Fruit fly (Drosophila melanogaster) whole organism, embryonic: ENCODE measurements around the gene CG44001.
A peak's percentile ranks its signal among the peaks of the same experiment; 100 is the strongest.

ENCODE experiments used
- Adf1 ChIP-seq: fragments of 200-800 bp; sonication (Bioruptor generic); IDR thresholded peaks from 2 replicates; pipeline ENCODE4 v1.3.6; 2022; ENCODE audit warnings: missing biosample characterization, missing genetic modification characterization
- Antp ChIP-seq: fragments of 200-800 bp; sonication (Bioruptor generic); optimal IDR thresholded peaks from 3 replicates; lab custom pipeline; 2016; ENCODE audit warnings: missing biosample characterization, missing genetic modification characterization
- B-H2 ChIP-seq: fragments of 200-800 bp; sonication (Bioruptor generic); optimal IDR thresholded peaks from 2 replicates; lab custom pipeline; 2018; ENCODE audit warnings: missing biosample characterization, mild to moderate bottlenecking, missing genetic modification characterization
- BEAF-32 ChIP-seq: fragments of 200-800 bp; sonication (Bioruptor generic); optimal IDR thresholded peaks from 3 replicates; lab custom pipeline; 2017; ENCODE audit warnings: missing biosample characterization, missing genetic modification characterization, mild to moderate bottlenecking, moderate library complexity, missing genetic modification reagents
- CG10366 ChIP-seq: fragments of 200-800 bp; sonication (Bioruptor generic); IDR thresholded peaks from 2 replicates; pipeline ENCODE4 v1.3.6; 2022; ENCODE audit warnings: missing biosample characterization, missing genetic modification characterization
- CG10654 ChIP-seq: fragments of 200-800 bp; sonication (Bioruptor generic); optimal IDR thresholded peaks from 2 replicates; lab custom pipeline; 2016; ENCODE audit warnings: missing biosample characterization, missing genetic modification characterization
- CG11723 ChIP-seq: fragments of 200-800 bp; sonication (Bioruptor generic); optimal IDR thresholded peaks from 2 replicates; lab custom pipeline; 2017; ENCODE audit warnings: missing biosample characterization, mild to moderate bottlenecking, missing genetic modification characterization
- CG12391 ChIP-seq: fragments of 200-800 bp; sonication (Bioruptor generic); optimal IDR thresholded peaks from 3 replicates; lab custom pipeline; 2018; ENCODE audit warnings: missing biosample characterization, mild to moderate bottlenecking, missing genetic modification characterization, moderate library complexity
- CG13775 ChIP-seq: fragments of 200-800 bp; sonication (Bioruptor generic); optimal IDR thresholded peaks from 3 replicates; lab custom pipeline; 2017; ENCODE audit warnings: missing biosample characterization, mild to moderate bottlenecking, missing genetic modification characterization
- CG14667 ChIP-seq: fragments of 200-800 bp; sonication (Bioruptor generic); IDR thresholded peaks from 2 replicates; pipeline ENCODE4 v1.3.6; 2022; ENCODE audit warnings: missing biosample characterization, missing genetic modification characterization
- CG17359 ChIP-seq: fragments of 200-800 bp; sonication (Bioruptor generic); optimal IDR thresholded peaks from 3 replicates; lab custom pipeline; 2018; ENCODE audit warnings: missing biosample characterization, mild to moderate bottlenecking, missing genetic modification characterization, moderate library complexity
- CG17385 ChIP-seq: fragments of 200-800 bp; sonication (Bioruptor generic); optimal IDR thresholded peaks from 3 replicates; lab custom pipeline; 2018; ENCODE audit warnings: missing biosample characterization, mild to moderate bottlenecking, missing genetic modification characterization
- CG31441 ChIP-seq: fragments of 200-800 bp; sonication (Bioruptor generic); IDR thresholded peaks from 2 replicates; pipeline ENCODE4 v1.3.6; 2022; ENCODE audit warnings: missing biosample characterization, missing genetic modification characterization
- CG33557 ChIP-seq: fragments of 200-800 bp; sonication (Bioruptor generic); optimal IDR thresholded peaks from 2 replicates; lab custom pipeline; 2019; ENCODE audit warnings: missing biosample characterization, mild to moderate bottlenecking, missing genetic modification characterization, moderate library complexity
- CG3838 ChIP-seq: fragments of 200-800 bp; sonication (Bioruptor generic); optimal IDR thresholded peaks from 3 replicates; lab custom pipeline; 2016; ENCODE audit warnings: missing biosample characterization, missing genetic modification characterization
- CG4820 ChIP-seq: fragments of 200-800 bp; sonication (Bioruptor generic); optimal IDR thresholded peaks from 3 replicates; lab custom pipeline; 2016; ENCODE audit warnings: missing biosample characterization, missing genetic modification characterization
- CG6254 ChIP-seq: fragments of 200-800 bp; sonication (Bioruptor generic); optimal IDR thresholded peaks from 3 replicates; lab custom pipeline; 2017; ENCODE audit warnings: mild to moderate bottlenecking, missing biosample characterization, missing genetic modification reagents, missing genetic modification characterization
- CG6813 ChIP-seq: fragments of 200-800 bp; sonication (Bioruptor generic); optimal IDR thresholded peaks from 2 replicates; lab custom pipeline; 2017; ENCODE audit warnings: missing biosample characterization, missing genetic modification characterization, mild to moderate bottlenecking, moderate library complexity, missing genetic modification reagents
- CG9215 ChIP-seq: fragments of 200-800 bp; sonication (Bioruptor generic); IDR thresholded peaks from 2 replicates; pipeline ENCODE4 v1.3.6; 2022; ENCODE audit warnings: missing biosample characterization, missing genetic modification characterization
- CG9932 ChIP-seq: fragments of 200-800 bp; sonication (Bioruptor generic); IDR thresholded peaks from 2 replicates; pipeline ENCODE4 v1.3.6; 2022; ENCODE audit warnings: missing biosample characterization, missing genetic modification characterization
- CHES-1-like ChIP-seq: fragments of 200-800 bp; sonication (Bioruptor generic); optimal IDR thresholded peaks from 2 replicates; lab custom pipeline; 2016; ENCODE audit warnings: missing biosample characterization, missing genetic modification characterization
- Doc3 ChIP-seq: fragments of 200-800 bp; sonication (Bioruptor generic); IDR thresholded peaks from 3 replicates; pipeline ENCODE4 v1.3.6; 2022; ENCODE audit warnings: missing biosample characterization, missing genetic modification characterization; ENCODE audit not compliant: partially characterized antibody
- Gug ChIP-seq: fragments of 200-800 bp; sonication (Bioruptor generic); IDR thresholded peaks from 4 replicates; pipeline ENCODE4 v1.3.6; 2022; ENCODE audit warnings: missing biosample characterization, missing genetic modification characterization
- HmgD ChIP-seq: fragments of 200-800 bp; sonication (Bioruptor generic); optimal IDR thresholded peaks from 3 replicates; lab custom pipeline; 2016; ENCODE audit warnings: missing biosample characterization, missing genetic modification characterization
- Hr51 ChIP-seq, 2 experiments: fragments of 200-800 bp; sonication (Bioruptor generic); optimal IDR thresholded peaks; 2 replicates in 1 of 2; 3 replicates in 1 of 2; lab custom pipeline; 2016 to 2018; ENCODE audit warnings: missing biosample characterization in 2 of 2, missing genetic modification characterization in 2 of 2, mild to moderate bottlenecking in 1 of 2, moderate library complexity in 1 of 2
- Hr78 ChIP-seq, 2 experiments: fragments of 200-800 bp in 1 of 2; fragments of >200 bp in 1 of 2; sonication (Bioruptor generic) in 1 of 2; optimal IDR thresholded peaks; 2 replicates each; lab custom pipeline; 2017 to 2019; ENCODE audit warnings: missing biosample characterization in 2 of 2, missing genetic modification characterization in 2 of 2, mild to moderate bottlenecking in 1 of 2, moderate library complexity in 1 of 2
- Med ChIP-seq: fragments of 200-800 bp; sonication (Bioruptor generic); peaks from one replicate; lab custom pipeline; 2016; ENCODE audit warnings: missing biosample characterization, missing genetic modification characterization, mild to moderate bottlenecking, inconsistent platforms, moderate library complexity
- Oli ChIP-seq: fragments of 200-800 bp; sonication (Bioruptor generic); optimal IDR thresholded peaks from 2 replicates; lab custom pipeline; 2018; ENCODE audit warnings: missing biosample characterization, mild to moderate bottlenecking, missing genetic modification characterization, moderate library complexity
- ab ChIP-seq: fragments of 200-800 bp; sonication (Bioruptor generic); optimal IDR thresholded peaks from 2 replicates; lab custom pipeline; 2016; ENCODE audit warnings: missing biosample characterization, missing genetic modification characterization
- chinmo ChIP-seq: fragments of 200-800 bp; sonication (Bioruptor generic); IDR thresholded peaks from 4 replicates; pipeline ENCODE4 v1.3.6; 2022; ENCODE audit warnings: missing biosample characterization, missing genetic modification characterization; ENCODE audit not compliant: partially characterized antibody
- crol ChIP-seq: fragments of 200-800 bp; sonication (Bioruptor generic); IDR thresholded peaks from 2 replicates; pipeline ENCODE4 v1.3.6; 2022; ENCODE audit warnings: missing biosample characterization, missing genetic modification characterization
- dimm ChIP-seq: fragments of 200-800 bp; sonication (Bioruptor generic); IDR thresholded peaks from 2 replicates; pipeline ENCODE4 v1.3.6; 2022; ENCODE audit warnings: missing biosample characterization, missing genetic modification characterization
- gce ChIP-seq: fragments of 200-800 bp; sonication (Bioruptor generic); IDR thresholded peaks from 3 replicates; pipeline ENCODE4 v1.3.6; 2022; ENCODE audit warnings: missing biosample characterization, missing genetic modification characterization
- gt ChIP-seq: fragments of 200-800 bp; sonication (Bioruptor generic); IDR thresholded peaks from 2 replicates; pipeline ENCODE4 v1.3.6; 2022; ENCODE audit warnings: missing biosample characterization, missing genetic modification characterization
- hb ChIP-seq: fragments of 200-800 bp; sonication (Bioruptor generic); IDR thresholded peaks from 3 replicates; pipeline ENCODE4 v1.3.6; 2022; ENCODE audit warnings: missing biosample characterization, missing genetic modification characterization; ENCODE audit not compliant: partially characterized antibody
- ind ChIP-seq: fragments of 200-800 bp; sonication (Bioruptor generic); optimal IDR thresholded peaks from 3 replicates; lab custom pipeline; 2016; ENCODE audit warnings: missing biosample characterization, missing genetic modification characterization
- insv ChIP-seq, 2 experiments: fragments of 200-800 bp; sonication (Bioruptor generic); optimal IDR thresholded peaks; 3 replicates each; lab custom pipeline; 2016 to 2018; ENCODE audit warnings: missing biosample characterization in 2 of 2, missing genetic modification characterization in 2 of 2
- lab ChIP-seq: fragments of 200-800 bp; sonication (Bioruptor generic); optimal IDR thresholded peaks from 3 replicates; lab custom pipeline; 2017; ENCODE audit warnings: missing biosample characterization, missing genetic modification characterization, mild to moderate bottlenecking, moderate library complexity, missing genetic modification reagents
- lmd ChIP-seq: fragments of 200-800 bp; sonication (Bioruptor generic); IDR thresholded peaks from 2 replicates; pipeline ENCODE4 v1.3.6; 2022; ENCODE audit warnings: missing biosample characterization, missing genetic modification characterization
- mam ChIP-seq: fragments of 200-800 bp; sonication (Bioruptor generic); optimal IDR thresholded peaks from 3 replicates; lab custom pipeline; 2016; ENCODE audit warnings: missing biosample characterization, missing genetic modification characterization
- p53 ChIP-seq: fragments of 200-800 bp; sonication (Bioruptor generic); optimal IDR thresholded peaks from 2 replicates; lab custom pipeline; 2016; ENCODE audit warnings: missing biosample characterization, missing genetic modification characterization
- phol ChIP-seq: fragments of 200-800 bp; sonication (Bioruptor generic); optimal IDR thresholded peaks from 3 replicates; lab custom pipeline; 2018; ENCODE audit warnings: missing biosample characterization, mild to moderate bottlenecking, missing genetic modification characterization, moderate library complexity
- ranshi ChIP-seq: fragments of 200-800 bp; sonication (Bioruptor generic); IDR thresholded peaks from 2 replicates; pipeline ENCODE4 v1.3.6; 2022; ENCODE audit warnings: missing biosample characterization, missing genetic modification characterization
- rib ChIP-seq: fragments of 200-800 bp; sonication (Bioruptor generic); IDR thresholded peaks from 2 replicates; pipeline ENCODE4 v1.3.6; 2022; ENCODE audit warnings: missing biosample characterization, missing genetic modification characterization
- ro ChIP-seq: fragments of 200-800 bp; sonication (Bioruptor generic); IDR thresholded peaks from 2 replicates; pipeline ENCODE4 v1.3.6; 2022; ENCODE audit warnings: missing biosample characterization, missing genetic modification characterization
- sna ChIP-seq: fragments of 200-800 bp; sonication (Bioruptor generic); IDR thresholded peaks from 2 replicates; pipeline ENCODE4 v1.3.6; 2022; ENCODE audit warnings: missing biosample characterization, missing genetic modification characterization; ENCODE audit not compliant: partially characterized antibody
- sob ChIP-seq: fragments of 200-800 bp; sonication (Bioruptor generic); IDR thresholded peaks from 2 replicates; pipeline ENCODE4 v1.3.6; 2022; ENCODE audit warnings: missing biosample characterization, missing genetic modification characterization
- ssp ChIP-seq: fragments of 200-800 bp; sonication (Bioruptor generic); IDR thresholded peaks from 2 replicates; pipeline ENCODE4 v1.3.6; 2022; ENCODE audit warnings: missing biosample characterization, missing genetic modification characterization
- trh ChIP-seq: fragments of 200-800 bp; sonication (Bioruptor generic); optimal IDR thresholded peaks from 2 replicates; lab custom pipeline; 2016; ENCODE audit warnings: missing biosample characterization, missing genetic modification characterization
- yki ChIP-seq: fragments of >200 bp; optimal IDR thresholded peaks from 3 replicates; lab custom pipeline; 2018

The CG44001 gene

dm6 chr2L:5010784-5011260, 32.2 kb upstream of the CG44001 start, which contains the start of the genes CG31917, Tfb5 and SelT:
Gene CG31917, minus strand, starts transcription at chr2L:5010834.
Gene Tfb5, minus strand, starts transcription at chr2L:5010834.
Gene SelT, plus strand, starts transcription at chr2L:5010922.
- peak; percentile 47 for TF ChIP-seq ind (GFP tag; lab: Kevin White, UChicago)
- no peak for TF ChIP-seq trh (GFP tag; lab: Kevin White, UChicago)
- peak; percentile 24 for TF ChIP-seq CG4820 (GFP tag; lab: Kevin White, UChicago)
- TF ChIP-seq CG6813 (GFP tag; lab: Kevin White, UChicago) = no peak
- TF ChIP-seq HmgD (GFP tag; lab: Kevin White, UChicago) = peak; percentile 62
- no peak for TF ChIP-seq chinmo
- peak; percentile 92 for TF ChIP-seq Med (GFP tag; lab: Kevin White, UChicago)
- TF ChIP-seq CG6254 (GFP tag; lab: Kevin White, UChicago) = no peak
- 0 out of 2 replicates have a peak, but pooled peaks have one; percentile 31 for TF ChIP-seq Adf1
- peak; percentile 83 for TF ChIP-seq Doc3 (GFP tag; lab: Robert Waterston, UW)
- peak; percentile 57 to 65 for TF ChIP-seq Hr51 (GFP tag; optimal IDR thresholded peaks at IDR 0.05; lab: Kevin White, UChicago)
- no peak for TF ChIP-seq gt (GFP tag; lab: Robert Waterston, UW)
- no peak for TF ChIP-seq gce (GFP tag; lab: Robert Waterston, UW)
- TF ChIP-seq CG12391 = peak; percentile 82
- TF ChIP-seq CG31441 (GFP tag; lab: Robert Waterston, UW) = no peak
- TF ChIP-seq Antp = peak; percentile 55
- TF ChIP-seq CG3838 (GFP tag; lab: Kevin White, UChicago) = peak; percentile 38
- TF ChIP-seq CG11723 (GFP tag; lab: Kevin White, UChicago) = no peak
- TF ChIP-seq CG10654 (GFP tag; lab: Kevin White, UChicago) = no peak
- TF ChIP-seq ranshi = no peak
- 0 out of 2 replicates have a peak, but pooled peaks have one; percentile 12 for TF ChIP-seq CG14667 (GFP tag; lab: Robert Waterston, UW)
- peak; percentile 52 for TF ChIP-seq yki (lab: Kevin White, UChicago)
- no peak for TF ChIP-seq ro (GFP tag; lab: Robert Waterston, UW)
- peak; percentile 70 for TF ChIP-seq CG13775
- TF ChIP-seq CG9215 (GFP tag; lab: Robert Waterston, UW) = peak; percentile 18; the same call in 1 of the 2 replicates
- TF ChIP-seq CG10366 = peak; percentile 35; the same call in 1 of the 2 replicates
- no peak for TF ChIP-seq ab (GFP tag; lab: Kevin White, UChicago)
- TF ChIP-seq BEAF-32 = peak; percentile 89
- no peak for TF ChIP-seq CG17359 (tag; lab: Kevin White, UChicago)
- TF ChIP-seq lab (GFP tag; lab: Kevin White, UChicago) = no peak
- TF ChIP-seq crol (GFP tag; lab: Robert Waterston, UW) = no peak
- TF ChIP-seq CG9932 (GFP tag; lab: Robert Waterston, UW) = peak; percentile 78
- no peak for TF ChIP-seq Gug (GFP tag; lab: Robert Waterston, UW)
- peak; percentile 42 for TF ChIP-seq B-H2 (GFP tag; lab: Kevin White, UChicago)
- TF ChIP-seq sna (GFP tag; lab: Robert Waterston, UW) = peak; percentile 70
- TF ChIP-seq sob (GFP tag; lab: Robert Waterston, UW) = peak; percentile 32; the same call in 1 of the 2 replicates
- peak; percentile 20 for TF ChIP-seq CG17385 (GFP tag; lab: Kevin White, UChicago)
- TF ChIP-seq dimm (GFP tag; lab: Robert Waterston, UW) = no peak
- TF ChIP-seq CG33557 (GFP tag; lab: Kevin White, UChicago) = peak; percentile 56
- 0 out of 2 replicates have a peak, but pooled peaks have one; percentile 23 for TF ChIP-seq ssp (GFP tag; lab: Robert Waterston, UW)
- TF ChIP-seq mam (GFP tag; lab: Kevin White, UChicago) = peak; percentile 68
- TF ChIP-seq p53 (GFP tag; lab: Kevin White, UChicago) = no peak
- 0 out of 2 replicates have a peak, but pooled peaks have one; percentile 16 for TF ChIP-seq lmd
- TF ChIP-seq Oli (tag; lab: Kevin White, UChicago) = peak; percentile 15
- peak; percentile 58; the same call in 1 of the 3 replicates for TF ChIP-seq hb (GFP tag; lab: Robert Waterston, UW)
- peak; percentile 71 for TF ChIP-seq CHES-1-like
- TF ChIP-seq insv (GFP tag; optimal IDR thresholded peaks at IDR 0.05; lab: Kevin White, UChicago) = peak in 1 of 2 experiments; percentile 44
- TF ChIP-seq Hr78 (GFP tag; optimal IDR thresholded peaks at IDR 0.05; lab: Kevin White, UChicago) = peak in 1 of 2 experiments; percentile 18
- peak; percentile 70 for TF ChIP-seq phol
- no peak for TF ChIP-seq rib
